Worm (Caenorhabditis elegans): ENCODE data around the gene C16D9.3.

Gene C16D9.3

DNA sequence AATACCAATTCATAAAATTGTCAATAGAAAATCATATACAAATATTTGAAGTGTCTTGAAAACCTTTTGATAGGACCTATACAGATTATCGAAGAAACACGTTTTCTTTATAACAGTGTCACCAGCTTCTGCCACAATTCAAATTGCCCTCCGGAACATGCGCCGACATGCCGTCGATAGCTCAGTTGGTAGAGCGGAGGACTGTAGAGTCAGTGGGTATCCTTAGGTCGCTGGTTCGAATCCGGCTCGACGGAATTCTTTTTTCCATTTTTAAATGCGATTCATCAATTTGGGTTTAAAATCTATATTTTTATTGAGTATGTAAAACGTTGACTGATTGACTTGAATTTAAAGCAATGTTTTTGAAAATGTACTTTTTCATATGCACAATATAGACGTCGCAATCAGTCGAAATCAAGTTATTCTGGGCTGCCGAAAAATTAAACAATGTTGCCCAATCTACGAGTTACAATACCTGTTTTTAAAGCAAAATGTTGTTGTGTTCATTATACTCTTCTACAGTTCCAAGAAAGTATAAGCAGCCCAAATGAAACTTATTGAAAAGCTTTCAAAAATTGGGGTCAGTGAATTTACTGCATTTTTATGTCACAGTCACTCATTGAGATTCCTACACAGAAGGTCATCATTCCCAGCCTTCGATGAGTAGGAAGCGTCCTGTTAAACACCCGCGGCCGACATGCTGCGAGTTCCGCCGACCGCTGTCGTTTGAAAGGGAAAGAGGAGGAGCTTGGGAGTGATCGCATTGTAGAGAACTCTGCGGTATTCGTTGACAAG, 7.7 kb upstream of the C16D9.3 start (continued):
- no peak for TF ChIP-seq cebp-2 (GFP tag; IDR thresholded peaks at IDR 0.05)
- peak; percentile 90 for TF ChIP-seq hrde-1 (tag; optimal IDR thresholded peaks at IDR 0.05; ENCODE audit: borderline replicate concordance)
- peak in 1 of 2 experiments; percentile 17 for TF ChIP-seq rec-8 (tag; optimal IDR thresholded peaks at IDR 0.05)
- peak; percentile 96 for TF ChIP-seq F49E8.2 (tag; optimal IDR thresholded peaks at IDR 0.05; ENCODE audit: insufficient read depth)
- no peak for TF ChIP-seq ceh-79 (tag; optimal IDR thresholded peaks at IDR 0.05)
- peak; percentile 69 for TF ChIP-seq B0261.1 (tag; optimal IDR thresholded peaks at IDR 0.05)
- no peak for TF ChIP-seq let-526 (GFP tag; IDR thresholded peaks at IDR 0.05)
- no peak for TF ChIP-seq zim-3 (tag; optimal IDR thresholded peaks at IDR 0.05)
- peak; percentile 72 for TF ChIP-seq unc-130 (GFP tag; optimal IDR thresholded peaks at IDR 0.05)
- peak; percentile 99 for TF ChIP-seq snpc-1.1 (tag; optimal IDR thresholded peaks at IDR 0.05; ENCODE audit: insufficient read depth)
- no peak for TF ChIP-seq F37B4.10 (GFP tag; IDR thresholded peaks at IDR 0.05)
- 0 out of 2 replicates have a peak, but pooled peaks have one; percentile 24 for TF ChIP-seq ceh-91 (GFP tag; IDR thresholded peaks at IDR 0.05)
- no peak for TF ChIP-seq nfya-1 (tag; optimal IDR thresholded peaks at IDR 0.05; ENCODE audit: borderline replicate concordance, insufficient read depth)
- peak; percentile 70 for TF ChIP-seq C17E4.6 (GFP tag; IDR thresholded peaks at IDR 0.05)
- no peak for TF ChIP-seq fkh-3 (tag; optimal IDR thresholded peaks at IDR 0.05)
- peak; percentile 46 for TF ChIP-seq ztf-3 (GFP tag; optimal IDR thresholded peaks at IDR 0.05)
- peak; percentile 86 for TF ChIP-seq F23B12.7 (tag; optimal IDR thresholded peaks at IDR 0.05; ENCODE audit: insufficient read depth)
- TF ChIP-seq aptf-3 (GFP tag; IDR thresholded peaks at IDR 0.05) = no peak
- no peak for TF ChIP-seq ztf-28 (GFP tag; IDR thresholded peaks at IDR 0.05)
- peak; percentile 46 for TF ChIP-seq B0035.1 (tag; optimal IDR thresholded peaks at IDR 0.05)
- no peak for TF ChIP-seq zfh-2 (GFP tag; conservative IDR thresholded peaks at IDR 0.05)
- peak; percentile 82 for TF ChIP-seq Y53G8AR.9 (GFP tag; conservative IDR thresholded peaks at IDR 0.05)
- TF ChIP-seq chd-7 (tag; optimal IDR thresholded peaks at IDR 0.05) = no peak
- no peak for TF ChIP-seq gei-17 (GFP tag; optimal IDR thresholded peaks at IDR 0.05)
- TF ChIP-seq nhr-90 (tag; optimal IDR thresholded peaks at IDR 0.05) = peak; percentile 16
- peak; percentile 64; the same call in 1 of the 2 replicates for TF ChIP-seq nfyb-1 (GFP tag; IDR thresholded peaks at IDR 0.05)
- TF ChIP-seq ceh-40 (GFP tag; IDR thresholded peaks at IDR 0.05) = no peak
- TF ChIP-seq dox-1 (GFP tag; IDR thresholded peaks at IDR 0.05) = peak; percentile 84; the same call in 1 of the 2 replicates
- no peak for TF ChIP-seq nhr-179 (tag; optimal IDR thresholded peaks at IDR 0.05)
- peak; percentile 99 for TF ChIP-seq snpc-4 (GFP tag; optimal IDR thresholded peaks at IDR 0.05)
- peak; percentile 97 to 100 (median 99) for TF ChIP-seq snpc-4 (tag; optimal IDR thresholded peaks at IDR 0.05)
- no peak for TF ChIP-seq athp-1 (tag; optimal IDR thresholded peaks at IDR 0.05)
- peak; percentile 71 for TF ChIP-seq tlf-1 (GFP tag; optimal IDR thresholded peaks at IDR 0.05)
- TF ChIP-seq ztf-18 (tag; optimal IDR thresholded peaks at IDR 0.05) = peak; percentile 61
- peak; percentile 60 for TF ChIP-seq rpc-1 (optimal IDR thresholded peaks at IDR 0.05)
- peak; percentile 80 for TF ChIP-seq rpc-1 (tag; optimal IDR thresholded peaks at IDR 0.05)
- TF ChIP-seq lin-54 (GFP tag; optimal IDR thresholded peaks at IDR 0.05) = no peak
- TF ChIP-seq lir-1 (GFP tag; conservative IDR thresholded peaks at IDR 0.05) = 0 out of 2 replicates have a peak, but pooled peaks have one; percentile 14
- TF ChIP-seq akir-1 (GFP tag; optimal IDR thresholded peaks at IDR 0.05) = no peak
- TF ChIP-seq lin-40 (tag; optimal IDR thresholded peaks at IDR 0.05) = peak; percentile 43
- peak; percentile 67 for TF ChIP-seq lsl-1 (GFP tag; optimal IDR thresholded peaks at IDR 0.05)
- TF ChIP-seq hmg-1.2 (GFP tag; IDR thresholded peaks at IDR 0.05) = peak; percentile 90
- no peak for TF ChIP-seq hlh-26 (GFP tag; conservative IDR thresholded peaks at IDR 0.05)
- TF ChIP-seq ZK185.1 (tag; optimal IDR thresholded peaks at IDR 0.05; ENCODE audit: poor library complexity, severe bottlenecking) = peak; percentile 39
- peak; percentile 98 for TF ChIP-seq pbrm-1 (GFP tag; IDR thresholded peaks at IDR 0.05)
- peak; percentile 11 for TF ChIP-seq somi-1 (GFP tag; optimal IDR thresholded peaks at IDR 0.05)

Measured in whole organism, young adult.